Worm (Caenorhabditis elegans): ENCODE results near the gene prmt-5.

ce11 chrIII:5215375-5215774, 15.0 kb upstream of the prmt-5 start, which contains the start of gene ZC155.4:
- TF ChIP-seq ahr-1 (tag; optimal IDR thresholded peaks at IDR 0.05), result no peak
- TF ChIP-seq dmd-4 (tag; optimal IDR thresholded peaks at IDR 0.05; ENCODE audit: borderline replicate concordance), result no peak
- no peak for TF ChIP-seq fax-1 (tag; optimal IDR thresholded peaks at IDR 0.05)
- no peak for TF ChIP-seq hlh-30 (tag; optimal IDR thresholded peaks at IDR 0.05; ENCODE audit: insufficient read depth)
- TF ChIP-seq tbx-2 (tag; optimal IDR thresholded peaks at IDR 0.05), result no peak
- TF ChIP-seq pag-3 (tag; optimal IDR thresholded peaks at IDR 0.05; ENCODE audit: borderline replicate concordance), result no peak
- TF ChIP-seq ama-1 (optimal IDR thresholded peaks at IDR 0.05), result no peak
- TF ChIP-seq pha-4 (tag; optimal IDR thresholded peaks at IDR 0.05), result no peak
